Fruit fly (Drosophila melanogaster) Kc167 (cell line): Measurements from ENCODE around the gene CG43089.

Experiments
- h ChIP-seq: fragments of >200 bp; optimal IDR thresholded peaks from 3 replicates; lab custom pipeline; 2018; ENCODE audit warnings: missing external identifiers
- insv ChIP-seq: fragments of >200 bp; optimal IDR thresholded peaks from 3 replicates; lab custom pipeline; 2018; ENCODE audit warnings: missing external identifiers
- psq ChIP-seq: fragments of >200 bp; optimal IDR thresholded peaks from 2 replicates; lab custom pipeline; 2017; ENCODE audit warnings: missing external identifiers
- ttk ChIP-seq: sonication (Bioruptor generic); optimal IDR thresholded peaks from 2 replicates; lab custom pipeline; 2017; ENCODE audit warnings: missing external identifiers

dm6 chr3L:3726217-3726616 lies 12.4 kb downstream of the CG43089 start:
- TF ChIP-seq h (lab: Kevin White, UChicago) (no peak), ttk (lab: Kevin White, UChicago) (no peak), insv (lab: Kevin White, UChicago) (no peak), psq (lab: Kevin White, UChicago) (no peak)
